Fruit fly (Drosophila melanogaster) whole organism, embryonic: ENCODE measurements around the gene Cand1.
A peak's percentile ranks its signal among the peaks of the same experiment; 100 is the strongest.

Experiments
- Aef1 ChIP-seq: fragments of 200-800 bp; sonication (Bioruptor generic); IDR thresholded peaks from 3 replicates; pipeline ENCODE4 v1.3.6; 2022; ENCODE audit warnings: missing biosample characterization, missing genetic modification characterization
- Antp ChIP-seq: fragments of 200-800 bp; sonication (Bioruptor generic); optimal IDR thresholded peaks from 3 replicates; lab custom pipeline; 2016; ENCODE audit warnings: missing biosample characterization, missing genetic modification characterization
- CG10147 ChIP-seq: fragments of 200-800 bp; sonication (Bioruptor generic); optimal IDR thresholded peaks from 2 replicates; lab custom pipeline; 2019; ENCODE audit warnings: missing biosample characterization, mild to moderate bottlenecking, missing genetic modification characterization, moderate library complexity
- CG10267 ChIP-seq: fragments of 200-800 bp; sonication (Bioruptor generic); optimal IDR thresholded peaks from 2 replicates; lab custom pipeline; 2018; ENCODE audit warnings: missing biosample characterization, mild to moderate bottlenecking, missing genetic modification characterization, moderate library complexity
- CG12391 ChIP-seq: fragments of 200-800 bp; sonication (Bioruptor generic); optimal IDR thresholded peaks from 3 replicates; lab custom pipeline; 2018; ENCODE audit warnings: missing biosample characterization, mild to moderate bottlenecking, missing genetic modification characterization, moderate library complexity
- CG12659 ChIP-seq: fragments of 200-800 bp; sonication (Bioruptor generic); optimal IDR thresholded peaks from 3 replicates; lab custom pipeline; 2017; ENCODE audit warnings: mild to moderate bottlenecking, missing biosample characterization, missing genetic modification reagents, missing genetic modification characterization
- CG13894 ChIP-seq: fragments of 200-800 bp; sonication (Bioruptor generic); optimal IDR thresholded peaks from 3 replicates; lab custom pipeline; 2018; ENCODE audit warnings: missing biosample characterization, mild to moderate bottlenecking, missing genetic modification characterization, moderate library complexity
- CG14860 ChIP-seq: fragments of 200-800 bp; sonication (Bioruptor generic); IDR thresholded peaks from 3 replicates; pipeline ENCODE4 v1.3.6; 2022; ENCODE audit warnings: missing biosample characterization, missing genetic modification characterization; ENCODE audit not compliant: partially characterized antibody
- CG16779 ChIP-seq: fragments of 200-800 bp; sonication (Bioruptor generic); IDR thresholded peaks from 2 replicates; pipeline ENCODE4 v1.3.6; 2022; ENCODE audit warnings: missing biosample characterization, missing genetic modification characterization
- CG16863 ChIP-seq: fragments of 200-800 bp; sonication (Bioruptor generic); optimal IDR thresholded peaks from 3 replicates; lab custom pipeline; 2016; ENCODE audit warnings: missing biosample characterization, missing genetic modification characterization
- CG30020 ChIP-seq: fragments of 200-800 bp; optimal IDR thresholded peaks from 2 replicates; lab custom pipeline; 2019; ENCODE audit warnings: missing biosample characterization, mild to moderate bottlenecking, missing genetic modification characterization, moderate library complexity
- CG32532 ChIP-seq: fragments of 200-800 bp; sonication (Bioruptor generic); IDR thresholded peaks from 2 replicates; pipeline ENCODE4 v1.3.6; 2022; ENCODE audit warnings: missing biosample characterization, missing genetic modification characterization
- CG33213 ChIP-seq: fragments of 200-800 bp; sonication (Bioruptor generic); optimal IDR thresholded peaks from 3 replicates; lab custom pipeline; 2016; ENCODE audit warnings: missing biosample characterization, missing genetic modification characterization
- CG34224 ChIP-seq: fragments of 200-800 bp; sonication (Bioruptor generic); IDR thresholded peaks from 3 replicates; pipeline ENCODE4 v1.3.6; 2022; ENCODE audit warnings: missing biosample characterization, missing genetic modification characterization; ENCODE audit not compliant: partially characterized antibody
- CG34376 ChIP-seq: fragments of 200-800 bp; sonication (Bioruptor generic); optimal IDR thresholded peaks from 2 replicates; lab custom pipeline; 2018; ENCODE audit warnings: missing biosample characterization, mild to moderate bottlenecking, missing genetic modification characterization
- CG6689 ChIP-seq: fragments of 200-800 bp; sonication (Bioruptor generic); IDR thresholded peaks from 2 replicates; pipeline ENCODE4 v1.3.6; 2022; ENCODE audit warnings: missing biosample characterization, missing genetic modification characterization
- CG8290 ChIP-seq, 3 experiments: fragments of 200-800 bp; sonication (Bioruptor generic); optimal IDR thresholded peaks; 2 replicates each; lab custom pipeline; 2016 to 2019; ENCODE audit warnings: missing biosample characterization in 3 of 3, missing genetic modification characterization in 3 of 3, mild to moderate bottlenecking in 2 of 3, moderate library complexity in 1 of 3
- CG8388 ChIP-seq: fragments of 200-800 bp; sonication (Bioruptor generic); optimal IDR thresholded peaks from 2 replicates; lab custom pipeline; 2019; ENCODE audit warnings: missing biosample characterization, mild to moderate bottlenecking, missing genetic modification characterization, moderate library complexity
- CG8944 ChIP-seq: fragments of 200-800 bp; sonication (Bioruptor generic); optimal IDR thresholded peaks from 3 replicates; lab custom pipeline; 2016; ENCODE audit warnings: missing biosample characterization, missing genetic modification characterization
- Ets97D ChIP-seq: fragments of 200-800 bp; sonication (Bioruptor generic); optimal IDR thresholded peaks from 3 replicates; lab custom pipeline; 2016; ENCODE audit warnings: missing biosample characterization, missing genetic modification characterization
- Fer3 ChIP-seq: fragments of 200-800 bp; sonication (Bioruptor generic); optimal IDR thresholded peaks from 2 replicates; lab custom pipeline; 2018; ENCODE audit warnings: missing biosample characterization, mild to moderate bottlenecking, missing genetic modification characterization, moderate library complexity
- Jarid2 ChIP-seq: fragments of 200-800 bp; sonication (Bioruptor generic); optimal IDR thresholded peaks from 3 replicates; lab custom pipeline; 2017; ENCODE audit warnings: mild to moderate bottlenecking, missing biosample characterization, missing genetic modification reagents, missing genetic modification characterization
- Max ChIP-seq: fragments of 200-800 bp; sonication (Bioruptor generic); optimal IDR thresholded peaks from 2 replicates; lab custom pipeline; 2016; ENCODE audit warnings: missing biosample characterization, mild to moderate bottlenecking, missing genetic modification characterization
- Meics ChIP-seq: fragments of 200-800 bp; sonication (Bioruptor generic); optimal IDR thresholded peaks from 2 replicates; lab custom pipeline; 2017; ENCODE audit warnings: missing biosample characterization, mild to moderate bottlenecking, missing genetic modification characterization
- PHDP ChIP-seq: fragments of 200-800 bp; sonication (Bioruptor generic); optimal IDR thresholded peaks from 3 replicates; lab custom pipeline; 2018; ENCODE audit warnings: missing biosample characterization, mild to moderate bottlenecking, missing genetic modification characterization, moderate library complexity
- Pdp1 ChIP-seq, 2 experiments: fragments of 200-800 bp; sonication (Bioruptor generic); optimal IDR thresholded peaks; 3 replicates each; lab custom pipeline; 2016; ENCODE audit warnings: missing biosample characterization in 2 of 2, missing genetic modification characterization in 2 of 2, mild to moderate bottlenecking in 1 of 2, moderate library complexity in 1 of 2
- Ptx1 ChIP-seq: fragments of 200-800 bp; sonication (Bioruptor generic); IDR thresholded peaks from 2 replicates; pipeline ENCODE4 v1.3.6; 2022; ENCODE audit warnings: missing biosample characterization, missing genetic modification characterization
- Rx ChIP-seq: fragments of 200-800 bp; sonication (Bioruptor generic); IDR thresholded peaks from 2 replicates; pipeline ENCODE4 v1.3.6; 2022; ENCODE audit warnings: missing biosample characterization, missing genetic modification characterization
- ac ChIP-seq: fragments of 200-800 bp; sonication (Bioruptor generic); optimal IDR thresholded peaks from 3 replicates; lab custom pipeline; 2017; ENCODE audit warnings: missing biosample characterization, mild to moderate bottlenecking, missing genetic modification characterization
- amos ChIP-seq: fragments of 200-800 bp; sonication (Bioruptor generic); IDR thresholded peaks from 2 replicates; pipeline ENCODE4 v1.3.6; 2022; ENCODE audit warnings: missing biosample characterization, missing genetic modification characterization; ENCODE audit not compliant: partially characterized antibody
- ato ChIP-seq: fragments of 200-800 bp; sonication (Bioruptor generic); IDR thresholded peaks from 2 replicates; pipeline ENCODE4 v1.3.6; 2022; ENCODE audit warnings: missing biosample characterization, missing genetic modification characterization; ENCODE audit not compliant: partially characterized antibody
- bbx ChIP-seq: fragments of 200-800 bp; sonication (Bioruptor generic); IDR thresholded peaks from 2 replicates; pipeline ENCODE4 v1.3.6; 2022; ENCODE audit warnings: missing biosample characterization, missing genetic modification characterization; ENCODE audit not compliant: partially characterized antibody
- bigmax ChIP-seq: fragments of 200-800 bp; sonication (Bioruptor generic); optimal IDR thresholded peaks from 2 replicates; lab custom pipeline; 2018; ENCODE audit warnings: missing biosample characterization, mild to moderate bottlenecking, missing genetic modification characterization
- chinmo ChIP-seq: fragments of 200-800 bp; sonication (Bioruptor generic); IDR thresholded peaks from 4 replicates; pipeline ENCODE4 v1.3.6; 2022; ENCODE audit warnings: missing biosample characterization, missing genetic modification characterization; ENCODE audit not compliant: partially characterized antibody
- dmrt99B ChIP-seq: fragments of 200-800 bp; sonication (Bioruptor generic); optimal IDR thresholded peaks from 2 replicates; lab custom pipeline; 2018; ENCODE audit warnings: missing biosample characterization, mild to moderate bottlenecking, missing genetic modification characterization, moderate library complexity
- gfzf ChIP-seq: fragments of 200-800 bp; sonication (Bioruptor generic); optimal IDR thresholded peaks from 2 replicates; lab custom pipeline; 2016; ENCODE audit warnings: missing biosample characterization, mild to moderate bottlenecking, missing genetic modification characterization, moderate library complexity
- hb ChIP-seq: fragments of 200-800 bp; sonication (Bioruptor generic); IDR thresholded peaks from 3 replicates; pipeline ENCODE4 v1.3.6; 2022; ENCODE audit warnings: missing biosample characterization, missing genetic modification characterization; ENCODE audit not compliant: partially characterized antibody
- insv ChIP-seq, 2 experiments: fragments of 200-800 bp; sonication (Bioruptor generic); optimal IDR thresholded peaks; 3 replicates each; lab custom pipeline; 2016 to 2018; ENCODE audit warnings: missing biosample characterization in 2 of 2, missing genetic modification characterization in 2 of 2
- inv ChIP-seq: fragments of 200-800 bp; sonication (Bioruptor generic); IDR thresholded peaks from 2 replicates; pipeline ENCODE4 v1.3.6; 2022; ENCODE audit warnings: missing biosample characterization, missing genetic modification characterization; ENCODE audit not compliant: partially characterized antibody
- jumu ChIP-seq: fragments of 200-800 bp; sonication (Bioruptor generic); optimal IDR thresholded peaks from 3 replicates; lab custom pipeline; 2016; ENCODE audit warnings: missing biosample characterization, missing genetic modification characterization
- knrl ChIP-seq: fragments of 200-800 bp; sonication (Bioruptor generic); IDR thresholded peaks from 3 replicates; pipeline ENCODE4 v1.3.6; 2022; ENCODE audit warnings: missing biosample characterization, missing genetic modification characterization; ENCODE audit not compliant: partially characterized antibody
- mirr ChIP-seq: fragments of 200-800 bp; sonication (Bioruptor generic); optimal IDR thresholded peaks from 3 replicates; lab custom pipeline; 2018; ENCODE audit warnings: missing biosample characterization, mild to moderate bottlenecking, missing genetic modification characterization
- oc ChIP-seq: fragments of 200-800 bp; sonication (Bioruptor generic); optimal IDR thresholded peaks from 2 replicates; lab custom pipeline; 2018; ENCODE audit warnings: missing biosample characterization, mild to moderate bottlenecking, missing genetic modification characterization, moderate library complexity
- pan ChIP-seq, 4 experiments: fragments of >200 bp in 3 of 4; fragments of 200-800 bp in 1 of 4; sonication (Bioruptor generic) in 1 of 4; optimal IDR thresholded peaks in 3 of 4; IDR thresholded peaks in 1 of 4; 2 replicates each; pipeline versions ENCODE4 v1.3.6 to Lab custom; 2017 to 2022; ENCODE audit warnings: missing biosample characterization in 2 of 4, missing genetic modification characterization in 2 of 4, mixed read lengths in 1 of 4
- phol ChIP-seq: fragments of 200-800 bp; sonication (Bioruptor generic); optimal IDR thresholded peaks from 3 replicates; lab custom pipeline; 2018; ENCODE audit warnings: missing biosample characterization, mild to moderate bottlenecking, missing genetic modification characterization, moderate library complexity
- zen ChIP-seq: fragments of 200-800 bp; sonication (Bioruptor generic); optimal IDR thresholded peaks from 3 replicates; lab custom pipeline; 2018; ENCODE audit warnings: missing biosample characterization, mild to moderate bottlenecking, missing genetic modification characterization, moderate library complexity

Cand1 gene

dm6 chr2L:10339212-10339721 is 23.2 kb downstream of the Cand1 start, which contains the start of gene SamDC (continued):
- TF ChIP-seq CG14860 (GFP tag; lab: Robert Waterston, UW) (peak; percentile 61), CG16779 (GFP tag; lab: Robert Waterston, UW) (no peak), CG12659 (peak; percentile 74), amos (GFP tag; lab: Robert Waterston, UW) (peak; percentile 88; the same call in 1 of the 2 replicates), jumu (GFP tag; lab: Kevin White, UChicago) (peak; percentile 25), inv (GFP tag; lab: Robert Waterston, UW) (peak; percentile 81), CG8944 (GFP tag; lab: Kevin White, UChicago) (peak; percentile 17), Fer3 (tag; lab: Kevin White, UChicago) (peak; percentile 34), CG8388 (GFP tag; lab: Kevin White, UChicago) (peak; percentile 99), CG10147 (GFP tag; lab: Kevin White, UChicago) (no peak), ato (GFP tag; lab: Robert Waterston, UW) (peak; percentile 79), phol (tag; lab: Kevin White, UChicago) (peak; percentile 42), zen (tag; lab: Kevin White, UChicago) (peak; percentile 58), dmrt99B (tag; lab: Kevin White, UChicago) (peak; percentile 26), oc (tag; lab: Kevin White, UChicago) (no peak), ac (no peak), pan (optimal IDR thresholded peaks at IDR 0.05; lab: Kevin White, UChicago) (no peak), pan (GFP tag; optimal IDR thresholded peaks at IDR 0.05 in 1 of 2, IDR thresholded peaks at IDR 0.05 in 1 of 2) (peak in 1 of 2 experiments; percentile 49), bbx (GFP tag; lab: Robert Waterston, UW) (peak; percentile 86), hb (GFP tag; lab: Robert Waterston, UW) (peak; percentile 73; the same call in 2 of the 3 replicates), CG34224 (GFP tag; lab: Robert Waterston, UW) (peak; percentile 79), Aef1 (peak; percentile 24; the same call in 1 of the 3 replicates), CG32532 (GFP tag; lab: Robert Waterston, UW) (peak; percentile 42; the same call in 1 of the 2 replicates), CG30020 (peak; percentile 97), insv (GFP tag; optimal IDR thresholded peaks at IDR 0.05; lab: Kevin White, UChicago) (peak in 1 of 2 experiments; percentile 31), chinmo (peak; percentile 90; the same call in 3 of the 4 replicates), PHDP (tag; lab: Kevin White, UChicago) (peak; percentile 63), mirr (GFP tag; lab: Kevin White, UChicago) (peak; percentile 47), Rx (GFP tag; lab: Robert Waterston, UW) (no peak), CG6689 (GFP tag; lab: Robert Waterston, UW) (0 out of 2 replicates have a peak, but pooled peaks have one; percentile 24), CG34376 (peak; percentile 71), knrl (GFP tag; lab: Robert Waterston, UW) (peak; percentile 87), Jarid2 (GFP tag; lab: Kevin White, UChicago) (no peak), Ptx1 (peak; percentile 44), Ets97D (GFP tag; lab: Kevin White, UChicago) (peak; percentile 42), CG8290 (GFP tag; optimal IDR thresholded peaks at IDR 0.05; lab: Kevin White, UChicago) (peak; percentile 80), CG8290 (tag; optimal IDR thresholded peaks at IDR 0.05; lab: Kevin White, UChicago) (peak; percentile 1 to 79), Meics (GFP tag; lab: Kevin White, UChicago) (peak; percentile 25), CG16863 (GFP tag; lab: Kevin White, UChicago) (no peak), CG13894 (tag; lab: Kevin White, UChicago) (peak; percentile 66), Pdp1 (GFP tag; optimal IDR thresholded peaks at IDR 0.05; lab: Kevin White, UChicago) (peak; percentile 2 to 82), bigmax (GFP tag; lab: Kevin White, UChicago) (peak; percentile 46), gfzf (GFP tag; lab: Kevin White, UChicago) (peak; percentile 35), CG33213 (GFP tag; lab: Kevin White, UChicago) (peak; percentile 34), Antp (GFP tag; lab: Kevin White, UChicago) (peak; percentile 43), Max (peak; percentile 4), CG12391 (peak; percentile 71), CG10267 (peak; percentile 58)
